Fruit fly (Drosophila melanogaster) whole organism, pupa: ENCODE results near the gene CG10232.

ENCODE experiments used
- CG10348 ChIP-seq: fragments of 200-800 bp; sonication (Bioruptor generic); IDR thresholded peaks from 2 replicates; pipeline ENCODE4 v1.3.6; 2022; ENCODE audit warnings: missing biosample characterization, missing genetic modification characterization
- CG12605 ChIP-seq: fragments of 200-800 bp; sonication (Bioruptor generic); IDR thresholded peaks from 2 replicates; pipeline ENCODE4 v1.3.6; 2022; ENCODE audit warnings: missing biosample characterization, missing genetic modification characterization
- CG13204 ChIP-seq: fragments of 200-800 bp; sonication (Bioruptor generic); optimal IDR thresholded peaks from 2 replicates; lab custom pipeline; 2018; ENCODE audit warnings: missing biosample characterization, mild to moderate bottlenecking, missing genetic modification characterization, moderate library complexity
- CG14655 ChIP-seq: fragments of 200-800 bp; sonication (Bioruptor generic); optimal IDR thresholded peaks from 3 replicates; lab custom pipeline; 2017; ENCODE audit warnings: mild to moderate bottlenecking, missing biosample characterization, missing genetic modification reagents, missing genetic modification characterization
- CG15710 ChIP-seq: fragments of 200-800 bp; sonication (Bioruptor generic); optimal IDR thresholded peaks from 2 replicates; lab custom pipeline; 2018; ENCODE audit warnings: missing biosample characterization, mild to moderate bottlenecking, missing genetic modification characterization, moderate library complexity
- CG17806 ChIP-seq: fragments of 200-800 bp; sonication (Bioruptor generic); optimal IDR thresholded peaks from 2 replicates; lab custom pipeline; 2018; ENCODE audit warnings: missing biosample characterization, mild to moderate bottlenecking, missing genetic modification characterization, moderate library complexity
- CG32121 ChIP-seq: fragments of 200-800 bp; sonication (Bioruptor generic); IDR thresholded peaks from 2 replicates; pipeline ENCODE4 v1.3.6; 2022; ENCODE audit warnings: missing biosample characterization, missing genetic modification characterization
- CG34367 ChIP-seq: fragments of 200-800 bp; sonication (Bioruptor generic); optimal IDR thresholded peaks from 2 replicates; lab custom pipeline; 2018; ENCODE audit warnings: missing biosample characterization, mild to moderate bottlenecking, missing genetic modification characterization
- CG4496 ChIP-seq: fragments of 200-800 bp; sonication (Bioruptor generic); IDR thresholded peaks from 3 replicates; pipeline ENCODE4 v1.3.6; 2022; ENCODE audit warnings: missing biosample characterization, missing genetic modification characterization
- CG8159 ChIP-seq: fragments of 200-800 bp; sonication (Bioruptor generic); optimal IDR thresholded peaks from 3 replicates; lab custom pipeline; 2018; ENCODE audit warnings: missing biosample characterization, mild to moderate bottlenecking, missing genetic modification characterization, moderate library complexity
- CG8301 ChIP-seq: fragments of 200-800 bp; sonication (Bioruptor generic); optimal IDR thresholded peaks from 2 replicates; lab custom pipeline; 2018; ENCODE audit warnings: missing biosample characterization, mild to moderate bottlenecking, missing genetic modification characterization
- CG9948 ChIP-seq: fragments of 200-800 bp; sonication (Bioruptor generic); optimal IDR thresholded peaks from 2 replicates; lab custom pipeline; 2018; ENCODE audit warnings: missing biosample characterization, mild to moderate bottlenecking, missing genetic modification characterization, moderate library complexity
- D1 ChIP-seq: fragments of 200-800 bp; sonication (Bioruptor generic); optimal IDR thresholded peaks from 2 replicates; lab custom pipeline; 2018; ENCODE audit warnings: missing biosample characterization, mild to moderate bottlenecking, missing genetic modification characterization, moderate library complexity
- EcR ChIP-seq: fragments of 200-800 bp; sonication (Bioruptor generic); optimal IDR thresholded peaks from 3 replicates; lab custom pipeline; 2019; ENCODE audit warnings: missing biosample characterization, missing genetic modification characterization, mild to moderate bottlenecking, moderate library complexity, missing genetic modification reagents
- Ets98B ChIP-seq: fragments of 200-800 bp; sonication (Bioruptor generic); IDR thresholded peaks from 2 replicates; pipeline ENCODE4 v1.3.6; 2022; ENCODE audit warnings: missing biosample characterization, missing genetic modification characterization
- Pif1A ChIP-seq: fragments of 200-800 bp; sonication (Bioruptor generic); optimal IDR thresholded peaks from 3 replicates; lab custom pipeline; 2016; ENCODE audit warnings: missing biosample characterization, missing genetic modification characterization
- Pif1B ChIP-seq: fragments of 200-800 bp; sonication (Bioruptor generic); optimal IDR thresholded peaks from 3 replicates; lab custom pipeline; 2016; ENCODE audit warnings: missing biosample characterization, missing genetic modification characterization
- Snoo ChIP-seq: fragments of 200-800 bp; sonication (Bioruptor generic); optimal IDR thresholded peaks from 3 replicates; lab custom pipeline; 2017; ENCODE audit warnings: missing biosample characterization, mild to moderate bottlenecking, missing genetic modification characterization, inconsistent platforms
- fd96Ca ChIP-seq: fragments of 200-800 bp; sonication (Bioruptor generic); IDR thresholded peaks from 3 replicates; pipeline ENCODE4 v1.3.6; 2022; ENCODE audit warnings: missing biosample characterization, missing genetic modification characterization
- gl ChIP-seq: fragments of 200-800 bp; sonication (Bioruptor generic); optimal IDR thresholded peaks from 2 replicates; lab custom pipeline; 2018; ENCODE audit warnings: missing biosample characterization, mild to moderate bottlenecking, missing genetic modification characterization
- rn ChIP-seq: fragments of 200-800 bp; sonication (Bioruptor generic); IDR thresholded peaks from 2 replicates; pipeline ENCODE4 v1.3.6; 2022; ENCODE audit warnings: missing biosample characterization, missing genetic modification characterization

The CG10232 gene

dm6 chr3R:23757912-23758607, 36.6 kb upstream of the CG10232 start, which contains the start of the genes PTPMT1 and Hrd3:
Gene PTPMT1, plus strand, starts transcription at chr3R:23758339.
Gene Hrd3, minus strand, starts transcription at chr3R:23758557.
- TF ChIP-seq CG34367 (tag; lab: Kevin White, UChicago), result peak; percentile 97
- TF ChIP-seq rn (GFP tag; lab: Robert Waterston, UW), result peak; percentile 92
- TF ChIP-seq Snoo (tag; lab: Kevin White, UChicago), result peak; percentile 98
- peak; percentile 99 for TF ChIP-seq CG15710
- TF ChIP-seq CG4496 (GFP tag; lab: Robert Waterston, UW), result peak; percentile 97
- peak; percentile 99 for TF ChIP-seq CG8159
- peak; percentile 93 for TF ChIP-seq CG10348 (GFP tag; lab: Robert Waterston, UW)
- TF ChIP-seq CG14655 (GFP tag; lab: Kevin White, UChicago), result peak; percentile 100
- TF ChIP-seq EcR (GFP tag; lab: Kevin White, UChicago), result peak; percentile 47
- TF ChIP-seq CG32121 (GFP tag; lab: Robert Waterston, UW), result peak; percentile 95
- TF ChIP-seq Pif1B, result peak; percentile 99
- no peak for TF ChIP-seq D1 (tag; lab: Kevin White, UChicago)
- peak; percentile 98 for TF ChIP-seq CG8301 (tag; lab: Kevin White, UChicago)
- peak; percentile 91 for TF ChIP-seq Ets98B
- peak; percentile 99 for TF ChIP-seq Pif1A
- peak; percentile 99 for TF ChIP-seq CG9948 (tag; lab: Kevin White, UChicago)
- peak; percentile 88 for TF ChIP-seq CG12605
- TF ChIP-seq gl (tag; lab: Kevin White, UChicago), result peak; percentile 91
- peak; percentile 94 for TF ChIP-seq fd96Ca (GFP tag; lab: Robert Waterston, UW)
- TF ChIP-seq CG17806 (tag; lab: Kevin White, UChicago), result peak; percentile 97
- TF ChIP-seq CG13204 (GFP tag; lab: Kevin White, UChicago), result peak; percentile 95

dm6 chr3R:23752728-23753127, 31.3 kb upstream of the CG10232 start, which contains the start of the genes RanBP3 and Rpt5:
Gene RanBP3, minus strand, starts transcription at chr3R:23752834.
Gene Rpt5, plus strand, starts transcription at chr3R:23752876.
- TF ChIP-seq CG9948 (tag; lab: Kevin White, UChicago) (no peak), CG8159 (no peak), CG12605 (no peak), CG10348 (GFP tag; lab: Robert Waterston, UW) (no peak), Ets98B (peak; percentile 58), CG14655 (GFP tag; lab: Kevin White, UChicago) (no peak), rn (GFP tag; lab: Robert Waterston, UW) (no peak), CG32121 (GFP tag; lab: Robert Waterston, UW) (peak; percentile 20; the same call in 1 of the 2 replicates), fd96Ca (GFP tag; lab: Robert Waterston, UW) (peak; percentile 28; the same call in 1 of the 3 replicates), Pif1A (no peak), CG15710 (peak; percentile 39), CG4496 (GFP tag; lab: Robert Waterston, UW) (peak; percentile 29; the same call in 1 of the 3 replicates), gl (tag; lab: Kevin White, UChicago) (no peak), EcR (GFP tag; lab: Kevin White, UChicago) (peak; percentile 6), CG34367 (tag; lab: Kevin White, UChicago) (no peak), CG17806 (tag; lab: Kevin White, UChicago) (peak; percentile 6), Snoo (tag; lab: Kevin White, UChicago) (peak; percentile 40), Pif1B (no peak), CG8301 (tag; lab: Kevin White, UChicago) (no peak), CG13204 (GFP tag; lab: Kevin White, UChicago) (no peak), D1 (tag; lab: Kevin White, UChicago) (no peak)

dm6 chr3R:23747446-23747845, 26.0 kb upstream of the CG10232 start:
- no peak for TF ChIP-seq rn (GFP tag; lab: Robert Waterston, UW)
- no peak for TF ChIP-seq Snoo (tag; lab: Kevin White, UChicago)
- TF ChIP-seq gl (tag; lab: Kevin White, UChicago), result no peak
- TF ChIP-seq CG13204 (GFP tag; lab: Kevin White, UChicago), result no peak
- TF ChIP-seq CG34367 (tag; lab: Kevin White, UChicago), result no peak
- no peak for TF ChIP-seq CG4496 (GFP tag; lab: Robert Waterston, UW)

dm6 chr3R:23740968-23741367, 19.5 kb upstream of the CG10232 start:
- TF ChIP-seq Snoo (tag; lab: Kevin White, UChicago) (no peak), CG8301 (tag; lab: Kevin White, UChicago) (no peak), Pif1A (no peak), CG34367 (tag; lab: Kevin White, UChicago) (no peak), fd96Ca (GFP tag; lab: Robert Waterston, UW) (no peak), CG4496 (GFP tag; lab: Robert Waterston, UW) (no peak), CG32121 (GFP tag; lab: Robert Waterston, UW) (no peak), CG12605 (no peak), CG9948 (tag; lab: Kevin White, UChicago) (no peak), CG15710 (no peak), CG10348 (GFP tag; lab: Robert Waterston, UW) (no peak), D1 (tag; lab: Kevin White, UChicago) (no peak), CG14655 (GFP tag; lab: Kevin White, UChicago) (no peak), CG8159 (no peak), Pif1B (no peak)
